Worm (Caenorhabditis elegans): ENCODE measurements around the gene F54C8.6.

The F54C8.6 gene

ce11 chrIII:9462785-9463467, 13.2 kb upstream of the F54C8.6 start (continued):
- no peak for TF ChIP-seq ztf-26 (tag; optimal IDR thresholded peaks at IDR 0.05)
- TF ChIP-seq T07F8.4 (tag; optimal IDR thresholded peaks at IDR 0.05), result no peak
- peak; percentile 48 for TF ChIP-seq lin-54 (GFP tag; optimal IDR thresholded peaks at IDR 0.05)
- TF ChIP-seq attf-6 (GFP tag; IDR thresholded peaks at IDR 0.05), result 0 out of 2 replicates have a peak, but pooled peaks have one; percentile 21
- peak in 1 of 2 experiments; percentile 13 for TF ChIP-seq let-607 (tag; optimal IDR thresholded peaks at IDR 0.05)
- TF ChIP-seq Y67H2A.10 (GFP tag; conservative IDR thresholded peaks at IDR 0.05), result no peak
- no peak; the same call in 1 of the 2 replicates for TF ChIP-seq dox-1 (GFP tag; IDR thresholded peaks at IDR 0.05)
- no peak for TF ChIP-seq rpc-1 (optimal IDR thresholded peaks at IDR 0.05)
- TF ChIP-seq rpc-1 (tag; optimal IDR thresholded peaks at IDR 0.05), result no peak
- peak; percentile 20 for TF ChIP-seq B0035.1 (tag; optimal IDR thresholded peaks at IDR 0.05)
- no peak for TF ChIP-seq chd-7 (tag; optimal IDR thresholded peaks at IDR 0.05)
- peak; percentile 37 for TF ChIP-seq repo-1 (tag; optimal IDR thresholded peaks at IDR 0.05)
- no peak for TF ChIP-seq lir-1 (GFP tag; conservative IDR thresholded peaks at IDR 0.05)
- TF ChIP-seq Y95B8A.8 (GFP tag; IDR thresholded peaks at IDR 0.05), result peak; percentile 75
- peak; percentile 37 for TF ChIP-seq snpc-1.3 (tag; optimal IDR thresholded peaks at IDR 0.05; ENCODE audit: insufficient read depth)
- no peak for TF ChIP-seq ceh-27 (GFP tag; optimal IDR thresholded peaks at IDR 0.05)
- TF ChIP-seq snpc-3.4 (tag; optimal IDR thresholded peaks at IDR 0.05), result no peak
- no peak for TF ChIP-seq T26A5.8 (tag; optimal IDR thresholded peaks at IDR 0.05)
- TF ChIP-seq lsl-1 (GFP tag; optimal IDR thresholded peaks at IDR 0.05), result peak; percentile 1
- TF ChIP-seq hlh-12 (tag; optimal IDR thresholded peaks at IDR 0.05), result no peak
- no peak for TF ChIP-seq die-1 (tag; optimal IDR thresholded peaks at IDR 0.05)
- no peak for TF ChIP-seq zfh-2 (GFP tag; conservative IDR thresholded peaks at IDR 0.05)
- no peak for TF ChIP-seq nhr-179 (tag; optimal IDR thresholded peaks at IDR 0.05)
- TF ChIP-seq lsy-27 (tag; optimal IDR thresholded peaks at IDR 0.05; ENCODE audit: borderline replicate concordance, insufficient read depth), result no peak
- no peak for TF ChIP-seq sptf-2 (GFP tag; optimal IDR thresholded peaks at IDR 0.05)
- TF ChIP-seq fkh-3 (tag; optimal IDR thresholded peaks at IDR 0.05), result peak; percentile 60
- TF ChIP-seq Y53G8AR.9 (GFP tag; conservative IDR thresholded peaks at IDR 0.05), result no peak; the same call in 1 of the 2 replicates
- no peak for TF ChIP-seq cebp-1 (GFP tag; IDR thresholded peaks at IDR 0.05)
- TF ChIP-seq cebp-1 (tag; optimal IDR thresholded peaks at IDR 0.05), result peak; percentile 36
- TF ChIP-seq ceh-40 (GFP tag; IDR thresholded peaks at IDR 0.05), result no peak
- TF ChIP-seq hlh-26 (GFP tag; conservative IDR thresholded peaks at IDR 0.05), result no peak

ce11 chrIII:9461894-9462784, 12.4 kb upstream of the F54C8.6 start:
- no peak; the same call in 1 of the 2 replicates for TF ChIP-seq hsf-1 (GFP tag; IDR thresholded peaks at IDR 0.05)
- TF ChIP-seq atf-7 (tag; optimal IDR thresholded peaks at IDR 0.05), result peak; percentile 32
- no peak for TF ChIP-seq F57A8.1 (GFP tag; optimal IDR thresholded peaks at IDR 0.05)
- no peak for TF ChIP-seq egrh-3 (GFP tag; IDR thresholded peaks at IDR 0.05)
- no peak for TF ChIP-seq Y56A3A.18 (GFP tag; IDR thresholded peaks at IDR 0.05)
- no peak for TF ChIP-seq cebp-2 (GFP tag; IDR thresholded peaks at IDR 0.05)
- TF ChIP-seq aptf-3 (GFP tag; IDR thresholded peaks at IDR 0.05), result 0 out of 2 replicates have a peak, but pooled peaks have one; percentile 47
- no peak for TF ChIP-seq Y53G8AR.9 (GFP tag; conservative IDR thresholded peaks at IDR 0.05)
- TF ChIP-seq ccch-3 (GFP tag; optimal IDR thresholded peaks at IDR 0.05), result no peak
- peak in 1 of 2 experiments; percentile 44 for TF ChIP-seq rec-8 (tag; optimal IDR thresholded peaks at IDR 0.05)
- peak; percentile 21 for TF ChIP-seq F52B5.7 (tag; optimal IDR thresholded peaks at IDR 0.05)
- peak; percentile 24 for TF ChIP-seq ztf-18 (tag; optimal IDR thresholded peaks at IDR 0.05)
- peak; percentile 45 for TF ChIP-seq die-1 (tag; optimal IDR thresholded peaks at IDR 0.05)
- TF ChIP-seq hmg-1.2 (GFP tag; IDR thresholded peaks at IDR 0.05), result no peak; the same call in 1 of the 2 replicates
- TF ChIP-seq lsl-1 (GFP tag; optimal IDR thresholded peaks at IDR 0.05), result peak; percentile 17
- 0 out of 2 replicates have a peak, but pooled peaks have one; percentile 5 for TF ChIP-seq ztf-28 (GFP tag; IDR thresholded peaks at IDR 0.05)
- no peak for TF ChIP-seq rcor-1 (GFP tag; IDR thresholded peaks at IDR 0.05)
- TF ChIP-seq lin-26 (GFP tag; IDR thresholded peaks at IDR 0.05), result peak; percentile 72; the same call in 1 of the 2 replicates
